Worm (Caenorhabditis elegans): ENCODE measurements around the gene mrp-8.

- TF ChIP-seq lsy-27 (tag; optimal IDR thresholded peaks at IDR 0.05; ENCODE audit: borderline replicate concordance, insufficient read depth): no peak
- no peak for TF ChIP-seq F57C9.4 (tag; optimal IDR thresholded peaks at IDR 0.05)
- TF ChIP-seq snpc-4 (GFP tag; optimal IDR thresholded peaks at IDR 0.05): no peak
- no peak for TF ChIP-seq snpc-4 (tag; optimal IDR thresholded peaks at IDR 0.05)
- no peak for TF ChIP-seq snpc-3.4 (tag; optimal IDR thresholded peaks at IDR 0.05)
Observed at ce11 chrIII:12325284-12325683, 22.3 kb upstream of the mrp-8 start.

Data from whole organism, young adult.